Worm (Caenorhabditis elegans) whole organism, L4/young adult: Measurements from ENCODE around the gene ZK185.3.

Experiments
- W03F9.2 ChIP-seq: fragments of 150-350 bp; optimal IDR thresholded peaks from 2 replicates; lab custom pipeline; 2014; ENCODE audit warnings: missing biosample characterization, missing genetic modification characterization
- dao-5 ChIP-seq: sonication (generic microtip); optimal IDR thresholded peaks from 2 replicates; lab custom pipeline; 2016; ENCODE audit warnings: missing genotype, missing genetic modification characterization, moderate library complexity, missing compliant biosample characterization
- him-1 ChIP-seq: sonication (generic microtip); optimal IDR thresholded peaks from 2 replicates; lab custom pipeline; 2016; ENCODE audit warnings: missing genotype, missing genetic modification reagents, missing genetic modification characterization, missing compliant biosample characterization

DNA sequence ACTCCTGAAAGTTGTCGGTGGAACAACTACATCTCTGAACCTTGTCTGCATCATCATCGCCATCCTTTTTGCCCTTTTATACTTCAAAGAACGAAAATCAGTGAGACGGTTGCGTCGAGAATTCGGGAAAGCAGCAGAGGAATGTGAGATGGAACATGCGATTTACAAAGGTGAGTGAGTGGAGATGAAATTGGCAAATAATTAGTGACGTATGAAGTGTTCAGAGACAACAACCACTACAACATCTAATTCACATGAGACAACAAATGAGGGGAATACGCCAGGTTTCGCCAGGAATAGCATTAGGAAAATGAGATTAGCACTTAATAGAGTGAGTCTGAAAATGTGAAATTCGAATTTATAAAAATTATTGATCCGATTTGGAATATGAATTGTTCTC, 34.3 kb upstream of the ZK185.3 start:
- no peak for TF ChIP-seq dao-5 (tag; lab: Kevin White, UChicago)
- TF ChIP-seq him-1 (tag; lab: Kevin White, UChicago) = no peak
- TF ChIP-seq W03F9.2 (tag; lab: Kevin White, UChicago) = no peak
